Worm (Caenorhabditis elegans) whole organism, early embryonic: Measurements from ENCODE around the gene F11D5.5.

ENCODE experiments used
- B0310.2 ChIP-seq: sonication (generic microtip); optimal IDR thresholded peaks from 2 replicates; lab custom pipeline; 2016; ENCODE audit warnings: mild to moderate bottlenecking, missing genetic modification characterization, missing compliant biosample characterization
- ama-1 ChIP-seq: fragments of 150-350 bp; optimal IDR thresholded peaks from 2 replicates; lab custom pipeline; 2014
- ceh-36 ChIP-seq: sonication (generic microtip); optimal IDR thresholded peaks from 2 replicates; lab custom pipeline; 2016; ENCODE audit warnings: missing genetic modification characterization, inconsistent platforms, missing compliant biosample characterization
- flt-1 ChIP-seq: fragments of 200-800 bp; sonication (Bioruptor generic); IDR thresholded peaks from 2 replicates; pipeline ENCODE4 v1.3.6; 2022; ENCODE audit warnings: missing genetic modification characterization, missing compliant biosample characterization
- pes-1 ChIP-seq: fragments of 200-800 bp; sonication (Bioruptor generic); IDR thresholded peaks from 2 replicates; pipeline ENCODE4 v1.3.6; 2022; ENCODE audit warnings: missing genetic modification reagents, missing genetic modification characterization, missing compliant biosample characterization
- scrt-1 ChIP-seq: fragments of 200-800 bp; sonication (Bioruptor generic); IDR thresholded peaks from 2 replicates; pipeline ENCODE4 v1.3.6; 2022; ENCODE audit warnings: missing genetic modification characterization, missing compliant biosample characterization
- tbx-11 ChIP-seq: fragments of 200-800 bp; sonication (Bioruptor generic); IDR thresholded peaks from 2 replicates; pipeline ENCODE4 v1.3.6; 2022; ENCODE audit warnings: missing genetic modification characterization, missing compliant biosample characterization

DNA sequence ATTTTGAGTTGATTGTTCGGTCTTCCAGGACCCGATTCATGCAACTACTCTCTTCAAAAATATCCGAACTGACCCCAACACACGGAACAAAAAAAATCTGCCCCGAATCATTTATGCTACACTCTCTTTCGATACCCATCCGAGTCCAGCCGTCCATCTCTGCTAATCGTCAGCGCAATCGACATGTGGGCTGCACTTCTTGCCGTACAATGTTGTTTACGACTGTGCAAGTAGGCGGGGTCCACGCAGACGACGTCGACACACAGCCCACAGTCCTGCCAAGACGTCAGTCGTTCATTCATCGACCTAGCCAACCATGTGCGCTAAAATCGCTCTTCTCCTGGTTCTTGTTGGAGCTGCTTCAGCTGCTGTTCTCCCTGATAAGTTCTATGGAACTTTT is 43.0 kb upstream of the F11D5.5 start, which contains the start of gene lbp-1:
- TF ChIP-seq ama-1 (no peak), flt-1 (GFP tag; lab: Robert Waterston, UW) (no peak), ceh-36 (tag; lab: Kevin White, UChicago) (no peak), scrt-1 (GFP tag; lab: Robert Waterston, UW) (no peak), B0310.2 (tag; lab: Kevin White, UChicago) (no peak), pes-1 (no peak), tbx-11 (GFP tag; lab: Robert Waterston, UW) (no peak)
